Fruit fly (Drosophila melanogaster): ENCODE results near the gene Mnt.

Gene Mnt

DNA sequence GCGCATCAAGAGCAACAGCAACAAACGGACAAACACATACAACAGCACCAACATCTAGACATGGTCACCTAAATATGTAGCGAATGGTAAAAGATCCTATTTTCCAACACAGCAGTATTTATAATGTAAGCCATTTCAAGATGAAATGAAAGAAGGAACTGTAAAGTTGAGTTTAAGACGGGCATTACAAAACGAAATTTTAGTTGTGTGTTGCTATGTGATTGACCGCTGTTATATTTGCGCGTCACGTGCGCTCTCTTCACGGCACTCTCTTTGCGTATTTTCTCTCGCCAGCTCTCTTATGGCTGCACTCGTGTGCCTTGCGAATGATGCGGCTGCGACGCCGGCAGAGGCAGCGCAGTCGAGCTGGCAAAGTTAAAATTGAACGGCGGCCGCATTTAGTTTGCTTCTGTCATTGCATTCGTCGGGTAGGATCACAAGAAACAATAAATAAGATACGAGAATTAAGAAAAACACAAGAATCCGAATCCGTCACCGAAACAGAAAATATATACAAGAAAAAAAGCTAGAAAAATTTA is 16.3 kb downstream of the Mnt start:
- TF ChIP-seq Hr83 (GFP tag; optimal IDR thresholded peaks at IDR 0.05; ENCODE audit: poor library complexity, severe bottlenecking) (no peak), HLH106 (tag; optimal IDR thresholded peaks at IDR 0.05) (peak; percentile 44), psq (GFP tag; optimal IDR thresholded peaks at IDR 0.05) (peak; percentile 40), ey (GFP tag; optimal IDR thresholded peaks at IDR 0.05) (peak; percentile 81), brk (GFP tag; optimal IDR thresholded peaks at IDR 0.05) (no peak), Hr78 (GFP tag; optimal IDR thresholded peaks at IDR 0.05) (no peak), Dfd (GFP tag; optimal IDR thresholded peaks at IDR 0.05) (no peak), lola (GFP tag; optimal IDR thresholded peaks at IDR 0.05) (no peak), CrebA (GFP tag; optimal IDR thresholded peaks at IDR 0.05; ENCODE audit: borderline replicate concordance) (no peak), Sp1 (GFP tag; optimal IDR thresholded peaks at IDR 0.05) (peak; percentile 38), rgr (GFP tag; optimal IDR thresholded peaks at IDR 0.05) (peak; percentile 66), Mio (GFP tag; optimal IDR thresholded peaks at IDR 0.05) (no peak), foxo (GFP tag; optimal IDR thresholded peaks at IDR 0.05) (peak in 1 of 2 experiments; percentile 67), Dif (GFP tag; optimal IDR thresholded peaks at IDR 0.05; ENCODE audit: partially characterized antibody) (peak; percentile 82), CG9705 (GFP tag; optimal IDR thresholded peaks at IDR 0.05) (no peak), woc (GFP tag; optimal IDR thresholded peaks at IDR 0.05) (peak; percentile 68), Myc (optimal IDR thresholded peaks at IDR 0.05) (no peak), dl (GFP tag; optimal IDR thresholded peaks at IDR 0.05; ENCODE audit: insufficient read depth in 1 of 2, partially characterized antibody in 2 of 2) (peak; percentile 47 to 60), usp (GFP tag; optimal IDR thresholded peaks at IDR 0.05) (no peak), CG32264 (GFP tag; optimal IDR thresholded peaks at IDR 0.05) (no peak), sage (GFP tag; optimal IDR thresholded peaks at IDR 0.05) (no peak), OdsH (GFP tag; optimal IDR thresholded peaks at IDR 0.05) (peak; percentile 57), tai (GFP tag; optimal IDR thresholded peaks at IDR 0.05) (no peak), N (GFP tag; optimal IDR thresholded peaks at IDR 0.05) (no peak), dmrt93B (GFP tag; optimal IDR thresholded peaks at IDR 0.05) (peak; percentile 2), Rel (GFP tag; optimal IDR thresholded peaks at IDR 0.05) (no peak), Rel (tag; optimal IDR thresholded peaks at IDR 0.05) (no peak), jim (GFP tag; optimal IDR thresholded peaks at IDR 0.05) (no peak), GATAd (GFP tag; optimal IDR thresholded peaks at IDR 0.05) (no peak), br (GFP tag; optimal IDR thresholded peaks at IDR 0.05) (peak; percentile 71), fru (GFP tag; optimal IDR thresholded peaks at IDR 0.05) (peak; percentile 64), h (GFP tag; optimal IDR thresholded peaks at IDR 0.05) (peak; percentile 62), pan (optimal IDR thresholded peaks at IDR 0.05) (no peak), Abd-B (GFP tag; optimal IDR thresholded peaks at IDR 0.05) (no peak), Jra (GFP tag; optimal IDR thresholded peaks at IDR 0.05) (no peak), Hnf4 (GFP tag; optimal IDR thresholded peaks at IDR 0.05) (peak; percentile 14), dsf (GFP tag; optimal IDR thresholded peaks at IDR 0.05; ENCODE audit: borderline replicate concordance) (no peak), Vsx2 (GFP tag; optimal IDR thresholded peaks at IDR 0.05; ENCODE audit: partially characterized antibody) (no peak), sv (GFP tag; optimal IDR thresholded peaks at IDR 0.05) (peak; percentile 24)

DNA sequence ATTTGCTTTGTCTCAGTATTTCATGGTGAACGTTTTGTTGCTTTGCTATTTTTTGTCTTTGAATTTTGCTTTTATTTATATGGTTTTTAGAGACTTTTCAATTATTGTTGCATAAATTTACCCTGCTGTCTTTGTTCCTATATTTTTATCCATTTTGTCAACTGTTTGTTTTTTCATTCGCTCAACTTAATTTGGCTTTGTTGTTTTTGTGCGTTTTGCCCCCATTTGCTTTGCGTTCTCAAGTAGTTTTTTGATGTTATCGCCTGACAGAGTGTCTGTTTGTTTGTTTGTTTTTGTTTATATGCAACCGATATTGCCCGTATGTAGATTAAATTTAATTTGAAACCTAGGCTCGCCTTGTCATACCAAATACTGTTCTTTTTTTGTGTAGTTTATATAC is 17.0 kb downstream of the Mnt start:
- TF ChIP-seq jim (GFP tag; optimal IDR thresholded peaks at IDR 0.05) (no peak), woc (GFP tag; optimal IDR thresholded peaks at IDR 0.05) (no peak), OdsH (GFP tag; optimal IDR thresholded peaks at IDR 0.05) (no peak), h (GFP tag; optimal IDR thresholded peaks at IDR 0.05) (no peak)

DNA sequence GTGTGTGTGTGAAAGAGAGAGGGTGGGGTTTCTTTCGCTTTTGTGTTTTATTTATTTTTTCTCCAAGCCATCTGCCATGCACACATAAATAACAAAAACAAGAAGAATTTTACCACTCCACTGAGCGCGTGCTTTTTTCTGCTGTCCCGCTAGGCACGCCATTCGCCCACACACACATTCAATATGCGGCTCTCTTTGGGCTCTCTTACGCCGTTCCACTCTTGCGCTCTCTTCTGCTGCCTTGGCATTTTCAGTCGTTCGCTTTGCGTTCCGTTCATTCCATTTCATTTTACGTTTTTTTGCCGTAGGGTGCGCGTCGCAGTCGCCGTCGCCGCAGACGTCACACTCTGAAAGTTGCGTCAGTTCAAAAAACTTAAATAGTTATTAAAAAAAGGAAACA is 17.5 kb downstream of the Mnt start:
- TF ChIP-seq N (GFP tag; optimal IDR thresholded peaks at IDR 0.05) (no peak), usp (GFP tag; optimal IDR thresholded peaks at IDR 0.05) (no peak), pan (optimal IDR thresholded peaks at IDR 0.05) (no peak), Abd-B (GFP tag; optimal IDR thresholded peaks at IDR 0.05) (no peak), Jra (GFP tag; optimal IDR thresholded peaks at IDR 0.05) (peak; percentile 15), sv (GFP tag; optimal IDR thresholded peaks at IDR 0.05) (no peak), sage (GFP tag; optimal IDR thresholded peaks at IDR 0.05) (peak; percentile 35), Rel (GFP tag; optimal IDR thresholded peaks at IDR 0.05) (peak; percentile 36), Rel (tag; optimal IDR thresholded peaks at IDR 0.05) (peak; percentile 48), Vsx2 (GFP tag; optimal IDR thresholded peaks at IDR 0.05; ENCODE audit: partially characterized antibody) (peak; percentile 32), HLH106 (tag; optimal IDR thresholded peaks at IDR 0.05) (no peak), lola (GFP tag; optimal IDR thresholded peaks at IDR 0.05) (no peak), CG9705 (GFP tag; optimal IDR thresholded peaks at IDR 0.05) (no peak), tai (GFP tag; optimal IDR thresholded peaks at IDR 0.05) (no peak), Hr78 (GFP tag; optimal IDR thresholded peaks at IDR 0.05) (no peak), brk (GFP tag; optimal IDR thresholded peaks at IDR 0.05) (no peak), dmrt93B (GFP tag; optimal IDR thresholded peaks at IDR 0.05) (no peak), Sp1 (GFP tag; optimal IDR thresholded peaks at IDR 0.05) (peak; percentile 31), Dif (GFP tag; optimal IDR thresholded peaks at IDR 0.05; ENCODE audit: partially characterized antibody) (peak; percentile 93), rgr (GFP tag; optimal IDR thresholded peaks at IDR 0.05) (peak; percentile 34), Hnf4 (GFP tag; optimal IDR thresholded peaks at IDR 0.05) (no peak), woc (GFP tag; optimal IDR thresholded peaks at IDR 0.05) (no peak), foxo (GFP tag; optimal IDR thresholded peaks at IDR 0.05) (no peak), Myc (optimal IDR thresholded peaks at IDR 0.05) (no peak), Dfd (GFP tag; optimal IDR thresholded peaks at IDR 0.05) (no peak), dsf (GFP tag; optimal IDR thresholded peaks at IDR 0.05; ENCODE audit: borderline replicate concordance) (no peak), OdsH (GFP tag; optimal IDR thresholded peaks at IDR 0.05) (no peak), br (GFP tag; optimal IDR thresholded peaks at IDR 0.05) (no peak), psq (GFP tag; optimal IDR thresholded peaks at IDR 0.05) (peak; percentile 91), Hr83 (GFP tag; optimal IDR thresholded peaks at IDR 0.05; ENCODE audit: poor library complexity, severe bottlenecking) (peak; percentile 48), CrebA (GFP tag; optimal IDR thresholded peaks at IDR 0.05; ENCODE audit: borderline replicate concordance) (peak; percentile 63), h (GFP tag; optimal IDR thresholded peaks at IDR 0.05) (peak; percentile 36), CG32264 (GFP tag; optimal IDR thresholded peaks at IDR 0.05) (peak; percentile 59), jim (GFP tag; optimal IDR thresholded peaks at IDR 0.05) (no peak), fru (GFP tag; optimal IDR thresholded peaks at IDR 0.05) (peak; percentile 47), Mio (GFP tag; optimal IDR thresholded peaks at IDR 0.05) (no peak), dl (GFP tag; optimal IDR thresholded peaks at IDR 0.05; ENCODE audit: insufficient read depth in 1 of 2, partially characterized antibody in 2 of 2) (peak; percentile 88), GATAd (GFP tag; optimal IDR thresholded peaks at IDR 0.05) (no peak), ey (GFP tag; optimal IDR thresholded peaks at IDR 0.05) (no peak)
